Worm (Caenorhabditis elegans) whole organism, early embryonic: ENCODE data around the gene gst-38.

Experiments
- B0310.2 ChIP-seq: sonication (generic microtip); optimal IDR thresholded peaks from 2 replicates; lab custom pipeline; 2016; ENCODE audit warnings: mild to moderate bottlenecking, missing genetic modification characterization, missing compliant biosample characterization
- F13C5.2 ChIP-seq: sonication (generic microtip); optimal IDR thresholded peaks from 2 replicates; lab custom pipeline; 2017; ENCODE audit warnings: mild to moderate bottlenecking, missing genetic modification characterization, inconsistent platforms, missing compliant biosample characterization
- aly-1 ChIP-seq: sonication (generic microtip); optimal IDR thresholded peaks from 2 replicates; lab custom pipeline; 2016; ENCODE audit warnings: missing genetic modification characterization, missing compliant biosample characterization
- ama-1 ChIP-seq: fragments of 150-350 bp; optimal IDR thresholded peaks from 2 replicates; lab custom pipeline; 2014
- ceh-13 ChIP-seq: fragments of 200-800 bp; sonication (Bioruptor generic); optimal IDR thresholded peaks from 2 replicates; lab custom pipeline; 2018; ENCODE audit warnings: mild to moderate bottlenecking, missing genetic modification characterization, missing compliant biosample characterization
- ceh-36 ChIP-seq: sonication (generic microtip); optimal IDR thresholded peaks from 2 replicates; lab custom pipeline; 2016; ENCODE audit warnings: missing genetic modification characterization, inconsistent platforms, missing compliant biosample characterization
- ets-7 ChIP-seq: sonication (generic microtip); optimal IDR thresholded peaks from 2 replicates; lab custom pipeline; 2016; ENCODE audit warnings: missing genotype, missing genetic modification characterization, missing compliant biosample characterization
- flt-1 ChIP-seq: fragments of 200-800 bp; sonication (Bioruptor generic); IDR thresholded peaks from 2 replicates; pipeline ENCODE4 v1.3.6; 2022; ENCODE audit warnings: missing genetic modification characterization, missing compliant biosample characterization
- hmbx-1 ChIP-seq: sonication (generic microtip); optimal IDR thresholded peaks from 2 replicates; lab custom pipeline; 2016; ENCODE audit warnings: mild to moderate bottlenecking, missing genetic modification characterization, missing compliant biosample characterization
- hmg-4 ChIP-seq: fragments of 200-800 bp; sonication (Bioruptor generic); optimal IDR thresholded peaks from 2 replicates; lab custom pipeline; 2018; ENCODE audit warnings: mild to moderate bottlenecking, missing genetic modification characterization, missing compliant biosample characterization
- hnd-1 ChIP-seq: sonication (generic microtip); optimal IDR thresholded peaks from 2 replicates; lab custom pipeline; 2016; ENCODE audit warnings: missing genetic modification characterization, missing compliant biosample characterization
- pes-1 ChIP-seq: fragments of 200-800 bp; sonication (Bioruptor generic); IDR thresholded peaks from 2 replicates; pipeline ENCODE4 v1.3.6; 2022; ENCODE audit warnings: missing genetic modification reagents, missing genetic modification characterization, missing compliant biosample characterization
- scrt-1 ChIP-seq: fragments of 200-800 bp; sonication (Bioruptor generic); IDR thresholded peaks from 2 replicates; pipeline ENCODE4 v1.3.6; 2022; ENCODE audit warnings: missing genetic modification characterization, missing compliant biosample characterization
- sea-1 ChIP-seq: fragments of 200-800 bp; sonication (Bioruptor generic); conservative IDR thresholded peaks from 2 replicates; pipeline ENCODE4 v1.3.6; 2022; ENCODE audit warnings: missing genetic modification characterization, missing compliant biosample characterization
- tbx-11 ChIP-seq: fragments of 200-800 bp; sonication (Bioruptor generic); IDR thresholded peaks from 2 replicates; pipeline ENCODE4 v1.3.6; 2022; ENCODE audit warnings: missing genetic modification characterization, missing compliant biosample characterization
- tbx-37 ChIP-seq: fragments of 200-800 bp; sonication (Bioruptor generic); conservative IDR thresholded peaks from 2 replicates; pipeline ENCODE4 v1.3.6; 2022; ENCODE audit warnings: missing genetic modification reagents, missing genetic modification characterization, missing compliant biosample characterization
- tra-4 ChIP-seq: sonication (generic microtip); optimal IDR thresholded peaks from 2 replicates; lab custom pipeline; 2017; ENCODE audit warnings: missing genetic modification characterization, missing compliant biosample characterization

Gene gst-38

DNA sequence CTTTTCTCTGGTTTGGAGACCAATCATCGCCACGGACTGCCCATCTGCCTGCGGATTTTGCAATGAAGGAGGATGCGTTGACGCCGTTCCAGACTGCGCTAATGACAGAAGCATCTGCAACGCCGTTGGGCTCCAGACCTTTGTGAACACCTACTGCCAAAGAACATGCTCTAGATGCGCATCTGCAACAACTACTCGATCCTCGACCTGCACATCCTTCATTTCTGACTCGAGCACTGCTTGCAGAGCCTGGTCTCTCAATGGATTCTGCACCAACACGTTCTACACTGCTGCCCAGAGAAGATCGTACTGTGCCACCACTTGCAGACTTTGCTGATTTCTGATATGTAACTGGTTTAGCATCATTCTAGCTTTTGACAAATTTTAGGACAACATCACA lies 15.3 kb downstream of the gst-38 start:
- TF ChIP-seq ceh-13 (GFP tag; lab: Kevin White, UChicago) (no peak), scrt-1 (GFP tag; lab: Robert Waterston, UW) (no peak), ama-1 (lab: Kevin White, UChicago) (no peak), tra-4 (tag; lab: Kevin White, UChicago) (no peak), sea-1 (GFP tag; lab: Robert Waterston, UW) (no peak)

ce11 chrV:15899696-15900095 lies 16.2 kb downstream of the gst-38 start, which contains the start of gene T06C12.14:
Gene T06C12.14 (plus strand): TSS chrV:15899996.
- TF ChIP-seq tbx-37 (no peak), ets-7 (tag; lab: Kevin White, UChicago) (no peak), F13C5.2 (tag; lab: Kevin White, UChicago) (no peak), hmbx-1 (tag; lab: Kevin White, UChicago) (no peak), aly-1 (tag; lab: Kevin White, UChicago) (no peak), ceh-13 (GFP tag; lab: Kevin White, UChicago) (no peak)

ce11 chrV:15897696-15898095 lies 18.2 kb downstream of the gst-38 start, which contains the start of gene str-60:
Gene str-60 (plus strand): TSS chrV:15897996.
- no peak for TF ChIP-seq F13C5.2 (tag; lab: Kevin White, UChicago)
- no peak for TF ChIP-seq tra-4 (tag; lab: Kevin White, UChicago)
- TF ChIP-seq hnd-1 (tag; lab: Kevin White, UChicago), result no peak
- no peak for TF ChIP-seq ceh-36 (tag; lab: Kevin White, UChicago)
- no peak for TF ChIP-seq scrt-1 (GFP tag; lab: Robert Waterston, UW)
- TF ChIP-seq pes-1 (GFP tag; lab: Robert Waterston, UW), result no peak
- no peak for TF ChIP-seq tbx-37
- no peak for TF ChIP-seq flt-1 (GFP tag; lab: Robert Waterston, UW)
- no peak for TF ChIP-seq ets-7 (tag; lab: Kevin White, UChicago)
- TF ChIP-seq sea-1 (GFP tag; lab: Robert Waterston, UW), result no peak
- TF ChIP-seq aly-1 (tag; lab: Kevin White, UChicago), result no peak
- no peak for TF ChIP-seq B0310.2
- TF ChIP-seq hmbx-1 (tag; lab: Kevin White, UChicago), result no peak

DNA sequence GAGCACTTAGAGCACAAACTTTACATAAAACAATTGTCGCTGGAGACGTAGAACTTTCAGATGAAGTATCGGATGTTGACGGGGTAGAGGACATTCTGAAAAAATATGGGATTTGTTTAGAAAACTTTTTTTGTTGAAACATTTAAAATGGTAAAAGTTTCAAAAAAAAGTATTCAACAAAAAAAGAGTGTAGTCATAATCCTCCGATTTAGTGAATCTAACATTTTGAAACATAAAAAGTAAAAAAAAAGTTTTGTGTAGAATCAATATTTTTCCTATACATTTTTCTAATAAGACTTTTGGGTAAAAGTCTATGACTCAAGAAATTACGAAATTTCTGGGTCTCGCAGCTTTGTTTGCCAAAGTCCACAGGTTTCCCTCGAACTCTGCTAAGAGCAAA lies 19.2 kb downstream of the gst-38 start, which contains the start of gene nhr-213:
TSS of gene nhr-213 (minus strand) at position 101 of the 400 bp plus-strand sequence.
- TF ChIP-seq ets-7 (tag; lab: Kevin White, UChicago) (no peak), pes-1 (GFP tag; lab: Robert Waterston, UW) (no peak), ceh-36 (tag; lab: Kevin White, UChicago) (no peak), tra-4 (tag; lab: Kevin White, UChicago) (no peak), hnd-1 (tag; lab: Kevin White, UChicago) (no peak), aly-1 (tag; lab: Kevin White, UChicago) (no peak), flt-1 (GFP tag; lab: Robert Waterston, UW) (no peak), tbx-37 (no peak), B0310.2 (no peak), ama-1 (lab: Kevin White, UChicago) (no peak), hmg-4 (GFP tag; lab: Kevin White, UChicago) (no peak), scrt-1 (GFP tag; lab: Robert Waterston, UW) (no peak), F13C5.2 (tag; lab: Kevin White, UChicago) (no peak)

DNA sequence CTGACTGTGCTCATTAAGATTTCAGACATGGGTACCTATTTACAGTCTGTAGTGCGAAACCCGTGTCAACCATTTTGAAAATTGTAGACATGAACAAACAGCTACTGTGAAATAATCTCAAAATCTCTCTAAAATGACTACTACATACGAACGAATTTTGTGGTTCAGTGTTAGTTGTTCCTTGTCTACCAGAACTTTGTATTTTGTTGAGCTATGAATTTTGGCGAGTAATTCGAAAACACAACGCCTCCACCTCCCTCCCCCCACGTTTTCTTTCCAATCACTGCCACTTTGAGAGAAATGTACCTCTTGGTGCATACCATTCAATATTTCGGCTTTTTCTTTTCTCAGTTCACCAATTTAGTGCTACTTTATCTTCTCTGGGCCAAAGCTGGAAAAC lies 23.2 kb downstream of the gst-38 start, which contains the start of gene T06C12.11:
TSS of gene T06C12.11 (plus strand) at position 301 of the 400 bp plus-strand sequence.
- TF ChIP-seq ama-1 (lab: Kevin White, UChicago), result no peak
- TF ChIP-seq ceh-13 (GFP tag; lab: Kevin White, UChicago), result no peak
- TF ChIP-seq scrt-1 (GFP tag; lab: Robert Waterston, UW), result no peak
- no peak for TF ChIP-seq sea-1 (GFP tag; lab: Robert Waterston, UW)
- TF ChIP-seq ceh-36 (tag; lab: Kevin White, UChicago), result no peak
- TF ChIP-seq tbx-11, result no peak
- no peak for TF ChIP-seq B0310.2
- no peak for TF ChIP-seq tbx-37
- no peak for TF ChIP-seq F13C5.2 (tag; lab: Kevin White, UChicago)
- no peak for TF ChIP-seq flt-1 (GFP tag; lab: Robert Waterston, UW)
- TF ChIP-seq tra-4 (tag; lab: Kevin White, UChicago), result no peak
- TF ChIP-seq ets-7 (tag; lab: Kevin White, UChicago), result no peak
- no peak for TF ChIP-seq hmg-4 (GFP tag; lab: Kevin White, UChicago)
- TF ChIP-seq hmbx-1 (tag; lab: Kevin White, UChicago), result no peak
- TF ChIP-seq pes-1 (GFP tag; lab: Robert Waterston, UW), result no peak
- TF ChIP-seq hnd-1 (tag; lab: Kevin White, UChicago), result no peak
- no peak for TF ChIP-seq aly-1 (tag; lab: Kevin White, UChicago)

- no peak for TF ChIP-seq aly-1 (tag; lab: Kevin White, UChicago)
- TF ChIP-seq hnd-1 (tag; lab: Kevin White, UChicago), result no peak
- TF ChIP-seq sea-1 (GFP tag; lab: Robert Waterston, UW), result no peak
- TF ChIP-seq hmg-4 (GFP tag; lab: Kevin White, UChicago), result no peak
- no peak for TF ChIP-seq F13C5.2 (tag; lab: Kevin White, UChicago)
- no peak for TF ChIP-seq scrt-1 (GFP tag; lab: Robert Waterston, UW)
- no peak for TF ChIP-seq ets-7 (tag; lab: Kevin White, UChicago)
- TF ChIP-seq tbx-11, result no peak
- no peak for TF ChIP-seq flt-1 (GFP tag; lab: Robert Waterston, UW)
- TF ChIP-seq ama-1 (lab: Kevin White, UChicago), result no peak
Observed at ce11 chrV:15891761-15892160, 24.1 kb downstream of the gst-38 start, which contains the start of gene T06C12.12. Gene T06C12.12 (plus strand): TSS chrV:15892061.

- TF ChIP-seq flt-1 (GFP tag; lab: Robert Waterston, UW), result no peak
- no peak for TF ChIP-seq hmbx-1 (tag; lab: Kevin White, UChicago)
- TF ChIP-seq F13C5.2 (tag; lab: Kevin White, UChicago), result no peak
Observed at ce11 chrV:15891279-15891678, 24.6 kb downstream of the gst-38 start.
